Worm (Caenorhabditis elegans) whole organism, L4 larva: ENCODE data around the gene Y41E3.7.

Experiments used
- Y48G9A.11 ChIP-seq: fragments of 200-800 bp; sonication (Bioruptor generic); IDR thresholded peaks from 2 replicates; pipeline ENCODE4 v1.3.6; 2022; ENCODE audit warnings: missing genetic modification reagents, missing genetic modification characterization, missing compliant biosample characterization
- aha-1 ChIP-seq: fragments of 150-350 bp; peaks from one replicate; lab custom pipeline; 2014; ENCODE audit warnings: missing biosample characterization, missing genetic modification characterization
- arid-1 ChIP-seq: fragments of 200-800 bp; sonication (Bioruptor generic); conservative IDR thresholded peaks from 2 replicates; pipeline ENCODE4 v1.3.6; 2022; ENCODE audit warnings: missing genetic modification reagents, missing genetic modification characterization, missing compliant biosample characterization
- attf-4 ChIP-seq: sonication (generic microtip); optimal IDR thresholded peaks from 3 replicates; lab custom pipeline; 2017; ENCODE audit warnings: missing biosample characterization, missing genetic modification characterization
- ceh-32 ChIP-seq: sonication (generic microtip); optimal IDR thresholded peaks from 2 replicates; lab custom pipeline; 2016; ENCODE audit warnings: mild to moderate bottlenecking, missing genetic modification characterization, missing compliant biosample characterization; ENCODE audit not compliant: poor library complexity
- ceh-82 ChIP-seq: sonication (generic microtip); optimal IDR thresholded peaks from 2 replicates; lab custom pipeline; 2017; ENCODE audit warnings: missing biosample characterization, missing genetic modification characterization
- ces-1 ChIP-seq: fragments of 150-350 bp; sonication (generic microtip); optimal IDR thresholded peaks from 4 replicates; lab custom pipeline; 2014; ENCODE audit warnings: missing biosample characterization, missing genetic modification reagents, missing genetic modification characterization
- ctbp-1 ChIP-seq: fragments of 200-800 bp; sonication (Bioruptor generic); IDR thresholded peaks from 2 replicates; pipeline ENCODE4 v1.3.6; 2022; ENCODE audit warnings: missing genetic modification reagents, missing genetic modification characterization, missing compliant biosample characterization
- daf-16 ChIP-seq, 3 experiments: sonication (generic microtip); optimal IDR thresholded peaks; 2 replicates each; lab custom pipeline; 2016 to 2017; ENCODE audit warnings: missing genetic modification characterization in 3 of 3, missing genetic modification reagents in 3 of 3, mild to moderate bottlenecking in 2 of 3, missing compliant biosample characterization in 2 of 3, missing biosample characterization in 1 of 3, moderate library complexity in 1 of 3
- dmd-6 ChIP-seq: fragments of 200-800 bp; sonication (Bioruptor generic); IDR thresholded peaks from 2 replicates; pipeline ENCODE4 v1.3.6; 2022; ENCODE audit warnings: missing genetic modification reagents, missing genetic modification characterization, missing compliant biosample characterization
- dmd-8 ChIP-seq: fragments of 200-800 bp; sonication (Bioruptor generic); IDR thresholded peaks from 2 replicates; pipeline ENCODE4 v1.3.6; 2022; ENCODE audit warnings: missing genetic modification characterization, missing compliant biosample characterization
- dpl-1 ChIP-seq: fragments of 150-350 bp; optimal IDR thresholded peaks from 2 replicates; lab custom pipeline; 2014; ENCODE audit warnings: missing biosample characterization, missing genetic modification reagents, missing genetic modification characterization
- dve-1 ChIP-seq: sonication (generic microtip); optimal IDR thresholded peaks from 2 replicates; lab custom pipeline; 2017; ENCODE audit warnings: antibody characterized with exemption, mild to moderate bottlenecking, missing genetic modification characterization, missing compliant biosample characterization; ENCODE audit not compliant: insufficient read depth
- egl-27 ChIP-seq: sonication (generic microtip); optimal IDR thresholded peaks from 3 replicates; lab custom pipeline; 2017; ENCODE audit warnings: missing biosample characterization, missing genetic modification reagents, missing genetic modification characterization
- fkh-10 ChIP-seq: fragments of 150-350 bp; optimal IDR thresholded peaks from 2 replicates; lab custom pipeline; 2014; ENCODE audit warnings: missing biosample characterization, missing genetic modification reagents, missing genetic modification characterization
- hif-1 ChIP-seq, 2 experiments: sonication (generic microtip); optimal IDR thresholded peaks; 2 replicates each; lab custom pipeline; 2016 to 2017; ENCODE audit warnings: missing compliant biosample characterization in 2 of 2, missing genetic modification characterization in 2 of 2, missing genetic modification reagents in 2 of 2, missing genotype in 2 of 2, mild to moderate bottlenecking in 1 of 2
- hlh-30 ChIP-seq: sonication (generic microtip); optimal IDR thresholded peaks from 2 replicates; lab custom pipeline; 2017; ENCODE audit warnings: antibody characterized with exemption, mild to moderate bottlenecking, missing genetic modification characterization, missing compliant biosample characterization; ENCODE audit not compliant: insufficient read depth
- hmg-1.1 ChIP-seq: fragments of 200-800 bp; sonication (Bioruptor generic); IDR thresholded peaks from 2 replicates; pipeline ENCODE4 v1.3.6; 2022; ENCODE audit warnings: missing genetic modification reagents, missing genetic modification characterization, missing compliant biosample characterization
- lim-7 ChIP-seq: fragments of 200-800 bp; sonication (Bioruptor generic); IDR thresholded peaks from 2 replicates; pipeline ENCODE4 v1.3.6; 2022; ENCODE audit warnings: missing genetic modification characterization, missing compliant biosample characterization
- lin-38 ChIP-seq: fragments of 200-800 bp; sonication (Bioruptor generic); IDR thresholded peaks from 2 replicates; pipeline ENCODE4 v1.3.6; 2022; ENCODE audit warnings: missing genetic modification reagents, missing genetic modification characterization, missing compliant biosample characterization
- lsy-2 ChIP-seq, 2 experiments: fragments of 150-350 bp in 1 of 2; sonication (generic microtip) in 1 of 2; optimal IDR thresholded peaks; 2 replicates each; lab custom pipeline; 2014 to 2017; ENCODE audit warnings: missing biosample characterization in 2 of 2, missing genetic modification characterization in 2 of 2
- mdt-29 ChIP-seq: fragments of 200-800 bp; sonication (Bioruptor generic); IDR thresholded peaks from 2 replicates; pipeline ENCODE4 v1.3.6; 2022; ENCODE audit warnings: missing genetic modification reagents, missing genetic modification characterization, missing compliant biosample characterization
- mep-1 ChIP-seq: fragments of 150-350 bp; sonication (generic microtip); optimal IDR thresholded peaks from 3 replicates; lab custom pipeline; 2014; ENCODE audit warnings: missing biosample characterization, missing genetic modification characterization
- mes-2 ChIP-seq: sonication (generic microtip); optimal IDR thresholded peaks from 2 replicates; lab custom pipeline; 2016; ENCODE audit warnings: missing genotype, mild to moderate bottlenecking, missing genetic modification characterization, missing compliant biosample characterization; ENCODE audit not compliant: poor library complexity, severe bottlenecking
- nhr-41 ChIP-seq: fragments of 200-800 bp; sonication (Bioruptor generic); IDR thresholded peaks from 2 replicates; pipeline ENCODE4 v1.3.6; 2022; ENCODE audit warnings: missing genetic modification reagents, missing genetic modification characterization, missing compliant biosample characterization
- nhr-76 ChIP-seq: fragments of 150-350 bp; optimal IDR thresholded peaks from 2 replicates; lab custom pipeline; 2014; ENCODE audit warnings: missing biosample characterization, missing genetic modification characterization
- nhr-77 ChIP-seq: fragments of 150-350 bp; optimal IDR thresholded peaks from 2 replicates; lab custom pipeline; 2014; ENCODE audit warnings: missing biosample characterization, missing genetic modification characterization
- pha-4 ChIP-seq, 2 experiments: fragments of 150-350 bp in 1 of 2; fragments of 200-800 bp in 1 of 2; sonication (Bioruptor generic) in 1 of 2; IDR thresholded peaks in 1 of 2; optimal IDR thresholded peaks in 1 of 2; 2 replicates each; pipeline versions ENCODE4 v1.3.6 to Lab custom; 2014 to 2022; ENCODE audit warnings: missing genetic modification characterization in 2 of 2, missing genetic modification reagents in 2 of 2, missing biosample characterization in 1 of 2, missing compliant biosample characterization in 1 of 2
- rbr-2 ChIP-seq: sonication (generic microtip); optimal IDR thresholded peaks from 2 replicates; lab custom pipeline; 2016; ENCODE audit warnings: missing genotype, missing genetic modification characterization, missing compliant biosample characterization
- set-16 ChIP-seq: fragments of 200-800 bp; sonication (Bioruptor generic); IDR thresholded peaks from 2 replicates; pipeline ENCODE4 v1.3.6; 2022; ENCODE audit warnings: missing genetic modification reagents, missing genetic modification characterization, missing compliant biosample characterization
- skn-1 ChIP-seq: fragments of 150-350 bp; optimal IDR thresholded peaks from 2 replicates; lab custom pipeline; 2014; ENCODE audit warnings: missing biosample characterization, missing genetic modification characterization
- snpc-4 ChIP-seq: fragments of 150-350 bp; optimal IDR thresholded peaks from 2 replicates; lab custom pipeline; 2014; ENCODE audit warnings: missing biosample characterization, missing genetic modification characterization
- ztf-7 ChIP-seq: fragments of 150-350 bp; optimal IDR thresholded peaks from 2 replicates; lab custom pipeline; 2014; ENCODE audit warnings: missing biosample characterization, missing genetic modification characterization

Y41E3.7 gene

DNA sequence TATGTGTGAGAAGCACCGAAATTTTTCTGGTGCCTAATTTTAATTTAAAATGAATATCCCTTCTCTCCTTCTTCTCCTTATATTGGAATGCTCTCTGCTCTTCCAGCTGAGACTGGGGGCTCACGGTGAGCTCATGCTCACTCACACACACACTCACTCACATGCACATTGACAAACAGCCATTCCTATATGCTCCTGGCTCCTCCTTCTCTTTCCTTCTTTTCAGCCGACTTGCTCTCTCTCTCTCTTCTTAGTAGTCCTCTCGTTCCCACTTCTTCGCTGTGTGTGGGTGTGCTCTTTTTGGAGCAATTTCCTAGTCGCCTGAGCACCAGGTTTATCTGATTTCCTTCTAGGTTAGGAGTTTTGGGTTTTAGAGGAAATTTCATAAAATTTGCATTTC is 7.1 kb downstream of the Y41E3.7 start:
- TF ChIP-seq lsy-2 (tag; optimal IDR thresholded peaks at IDR 0.05; lab: Kevin White, UChicago), result peak in 1 of 2 experiments; percentile 16
- TF ChIP-seq hlh-30 (tag; lab: Kevin White, UChicago), result peak; percentile 49
- TF ChIP-seq dmd-6 (GFP tag; lab: Robert Waterston, UW), result 0 out of 2 replicates have a peak, but pooled peaks have one; percentile 11
- peak; percentile 44; the same call in 1 of the 2 replicates for TF ChIP-seq hmg-1.1
- TF ChIP-seq lin-38 (GFP tag; lab: Robert Waterston, UW), result no peak
- no peak for TF ChIP-seq dmd-8 (GFP tag; lab: Robert Waterston, UW)
- peak; percentile 21 for TF ChIP-seq mep-1 (tag; lab: Kevin White, UChicago)
- peak; percentile 5 for TF ChIP-seq ceh-32 (tag; lab: Kevin White, UChicago)
- TF ChIP-seq ces-1 (GFP tag; lab: Kevin White, UChicago), result peak; percentile 19
- TF ChIP-seq ctbp-1, result peak; percentile 48; the same call in 1 of the 2 replicates
- TF ChIP-seq lim-7 (GFP tag; lab: Robert Waterston, UW), result no peak
- TF ChIP-seq aha-1, result peak; percentile 44
- peak; percentile 64 for TF ChIP-seq fkh-10
- TF ChIP-seq rbr-2 (tag; lab: Kevin White, UChicago), result peak; percentile 45
- peak; percentile 34 for TF ChIP-seq mes-2 (tag; lab: Kevin White, UChicago)
- no peak for TF ChIP-seq attf-4 (tag; lab: Kevin White, UChicago)

DNA sequence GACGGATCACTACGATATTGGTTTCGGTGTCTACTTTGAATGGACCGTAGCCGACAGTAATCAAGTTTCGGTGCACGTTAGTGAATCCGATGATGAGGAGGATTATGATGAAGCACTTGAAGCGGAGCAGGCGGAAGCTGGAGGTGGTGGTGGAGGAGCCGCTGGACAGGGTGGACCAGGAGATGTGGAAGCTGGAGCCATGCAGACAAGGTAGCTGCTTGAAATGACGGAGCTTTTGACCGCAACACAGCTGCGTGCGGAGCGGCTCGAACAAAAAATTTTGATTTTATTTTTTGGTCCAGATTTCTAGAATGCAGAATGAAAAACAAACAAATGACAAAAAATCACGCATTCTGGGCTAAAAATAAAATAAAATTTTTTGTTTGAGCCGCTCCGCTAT is 10.6 kb downstream of the Y41E3.7 start:
- TF ChIP-seq lsy-2 (tag; optimal IDR thresholded peaks at IDR 0.05; lab: Kevin White, UChicago) (no peak), set-16 (GFP tag; lab: Robert Waterston, UW) (peak; percentile 80), aha-1 (peak; percentile 84)

DNA sequence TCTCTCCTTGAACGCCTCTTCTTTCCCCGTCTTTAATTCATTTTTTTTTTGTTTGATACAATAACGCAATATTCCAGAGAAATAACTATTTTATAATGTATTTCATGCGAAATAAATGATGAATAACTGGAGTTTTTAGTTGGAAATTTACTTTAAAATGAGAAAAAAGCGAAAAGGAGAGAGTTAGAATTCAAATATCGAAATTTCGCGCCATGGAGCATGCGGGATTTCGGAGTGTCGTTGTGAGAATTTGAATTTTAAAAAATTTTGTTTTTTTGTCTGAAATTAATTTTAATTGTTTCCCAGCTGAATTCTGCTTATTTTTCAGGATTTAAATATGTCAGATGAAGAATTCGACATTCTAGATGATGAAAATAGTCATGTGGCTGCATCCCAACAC is 11.5 kb downstream of the Y41E3.7 start, which contains the start of gene fcd-2:
TSS of gene fcd-2 (plus strand) at position 327 of the 400 bp plus-strand sequence.
- TF ChIP-seq skn-1, result no peak
- TF ChIP-seq dve-1 (tag; lab: Kevin White, UChicago), result peak; percentile 23
- peak; percentile 56 to 69 for TF ChIP-seq lsy-2 (tag; optimal IDR thresholded peaks at IDR 0.05; lab: Kevin White, UChicago)
- TF ChIP-seq aha-1, result peak; percentile 59
- TF ChIP-seq arid-1 (GFP tag; lab: Robert Waterston, UW), result no peak
- TF ChIP-seq Y48G9A.11, result peak; percentile 94
- TF ChIP-seq pha-4 (GFP tag; IDR thresholded peaks at IDR 0.05; lab: Robert Waterston, UW), result 0 out of 2 replicates have a peak, but pooled peaks have one; percentile 28
- no peak for TF ChIP-seq pha-4 (tag; optimal IDR thresholded peaks at IDR 0.05; lab: Kevin White, UChicago)
- no peak for TF ChIP-seq egl-27
- TF ChIP-seq dpl-1 (GFP tag; lab: Kevin White, UChicago), result peak; percentile 89
- TF ChIP-seq ztf-7 (tag; lab: Kevin White, UChicago), result peak; percentile 24
- no peak for TF ChIP-seq nhr-76 (tag; lab: Kevin White, UChicago)
- TF ChIP-seq lin-38 (GFP tag; lab: Robert Waterston, UW), result peak; percentile 46
- no peak for TF ChIP-seq nhr-77
- TF ChIP-seq ctbp-1, result 0 out of 2 replicates have a peak, but pooled peaks have one; percentile 20
- TF ChIP-seq mes-2 (tag; lab: Kevin White, UChicago), result peak; percentile 52
- TF ChIP-seq hlh-30 (tag; lab: Kevin White, UChicago), result no peak
- TF ChIP-seq mep-1 (tag; lab: Kevin White, UChicago), result peak; percentile 52
- no peak for TF ChIP-seq daf-16 (GFP tag; optimal IDR thresholded peaks at IDR 0.05; lab: Kevin White, UChicago)
- TF ChIP-seq daf-16 (tag; optimal IDR thresholded peaks at IDR 0.05; lab: Kevin White, UChicago), result peak; percentile 6

DNA sequence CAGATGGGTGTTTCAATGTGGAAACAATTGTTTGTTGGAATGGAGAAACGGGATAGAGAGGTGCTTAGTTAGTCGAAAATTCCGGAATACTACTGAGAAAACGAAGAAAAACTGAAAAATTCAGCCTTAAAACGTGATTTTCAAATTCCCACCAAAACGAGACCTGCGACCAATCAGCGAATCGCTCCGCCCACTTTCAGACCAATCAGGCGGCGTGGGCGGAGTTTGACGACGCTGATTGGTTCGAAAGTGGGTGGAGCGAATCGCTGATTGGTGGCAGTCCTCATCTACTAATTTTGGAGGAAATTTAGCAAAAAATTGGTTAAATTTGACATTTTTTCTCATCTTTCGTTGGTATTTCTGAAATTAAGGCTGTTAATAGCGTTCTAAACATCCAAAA is 13.5 kb downstream of the Y41E3.7 start:
- TF ChIP-seq Y48G9A.11 (no peak), arid-1 (GFP tag; lab: Robert Waterston, UW) (no peak), snpc-4 (tag; lab: Kevin White, UChicago) (no peak), fkh-10 (no peak), ceh-82 (tag; lab: Kevin White, UChicago) (no peak), mdt-29 (GFP tag; lab: Robert Waterston, UW) (no peak), nhr-41 (GFP tag; lab: Robert Waterston, UW) (no peak), hif-1 (tag; optimal IDR thresholded peaks at IDR 0.05; lab: Kevin White, UChicago) (no peak), skn-1 (no peak)
